Worm (Caenorhabditis elegans) whole organism, midembryonic: ENCODE data around the gene srw-102.

ENCODE experiments used
- T22C8.4 ChIP-seq: fragments of 200-800 bp; sonication (Bioruptor generic); IDR thresholded peaks from 2 replicates; pipeline ENCODE4 v1.3.6; 2022; ENCODE audit warnings: missing genetic modification characterization, missing compliant biosample characterization
- cog-1 ChIP-seq: sonication (generic microtip); optimal IDR thresholded peaks from 2 replicates; lab custom pipeline; 2016; ENCODE audit warnings: missing genetic modification characterization, missing compliant biosample characterization
- flt-1 ChIP-seq: fragments of 200-800 bp; sonication (Bioruptor generic); IDR thresholded peaks from 2 replicates; pipeline ENCODE4 v1.3.6; 2022; ENCODE audit warnings: missing genetic modification characterization, missing compliant biosample characterization
- klf-2 ChIP-seq: fragments of 200-800 bp; sonication (Bioruptor generic); conservative IDR thresholded peaks from 2 replicates; pipeline ENCODE4 v1.3.6; 2022; ENCODE audit warnings: missing genetic modification reagents, missing genetic modification characterization, missing compliant biosample characterization
- med-1 ChIP-seq: sonication (generic microtip); optimal IDR thresholded peaks from 2 replicates; lab custom pipeline; 2017; ENCODE audit warnings: missing genetic modification characterization, mild to moderate bottlenecking, missing compliant biosample characterization, antibody characterized with exemption, missing genetic modification reagents; ENCODE audit not compliant: insufficient read depth
- ref-1 ChIP-seq: fragments of 200-800 bp; sonication (Bioruptor generic); conservative IDR thresholded peaks from 2 replicates; pipeline ENCODE4 v1.3.6; 2022; ENCODE audit warnings: missing genetic modification reagents, missing genetic modification characterization, missing compliant biosample characterization
- tab-1 ChIP-seq: fragments of 200-800 bp; sonication (Bioruptor generic); IDR thresholded peaks from 2 replicates; pipeline ENCODE4 v1.3.6; 2022; ENCODE audit warnings: missing genetic modification characterization, missing compliant biosample characterization
- ztf-23 ChIP-seq: fragments of 200-800 bp; sonication (Bioruptor generic); IDR thresholded peaks from 2 replicates; pipeline ENCODE4 v1.3.6; 2022; ENCODE audit warnings: missing genetic modification reagents, missing genetic modification characterization, missing compliant biosample characterization
- ztf-29 ChIP-seq: fragments of 200-800 bp; sonication (Bioruptor generic); IDR thresholded peaks from 2 replicates; pipeline ENCODE4 v1.3.6; 2022; ENCODE audit warnings: missing genetic modification reagents, missing genetic modification characterization, missing compliant biosample characterization

The srw-102 gene

DNA sequence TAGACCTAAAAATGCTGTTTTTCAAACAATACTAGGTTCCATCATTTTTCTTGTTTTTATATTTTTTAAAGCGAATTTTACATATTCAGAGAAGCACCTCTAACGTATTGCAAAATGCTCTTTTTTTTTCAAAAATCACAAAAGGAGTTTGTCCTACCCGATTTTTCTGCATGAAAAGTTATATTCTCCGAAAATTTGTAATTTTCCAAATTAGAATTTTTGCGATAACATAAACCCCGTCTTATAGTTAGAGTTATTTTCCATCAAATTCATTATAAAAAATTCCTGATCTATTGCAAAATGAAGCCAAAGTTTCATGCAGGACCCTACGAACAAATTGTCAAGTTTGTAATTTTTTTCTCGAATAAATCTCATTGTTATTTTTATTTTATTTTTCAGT, 11.6 kb upstream of the srw-102 start, which contains the start of gene srw-99:
TSS of gene srw-99 (plus strand) at position 301 of the 400 bp plus-strand sequence.
- TF ChIP-seq med-1 (no peak), cog-1 (no peak), ztf-29 (GFP tag; lab: Robert Waterston, UW) (no peak), flt-1 (no peak), klf-2 (GFP tag; lab: Robert Waterston, UW) (no peak), ref-1 (GFP tag; lab: Robert Waterston, UW) (no peak)

DNA sequence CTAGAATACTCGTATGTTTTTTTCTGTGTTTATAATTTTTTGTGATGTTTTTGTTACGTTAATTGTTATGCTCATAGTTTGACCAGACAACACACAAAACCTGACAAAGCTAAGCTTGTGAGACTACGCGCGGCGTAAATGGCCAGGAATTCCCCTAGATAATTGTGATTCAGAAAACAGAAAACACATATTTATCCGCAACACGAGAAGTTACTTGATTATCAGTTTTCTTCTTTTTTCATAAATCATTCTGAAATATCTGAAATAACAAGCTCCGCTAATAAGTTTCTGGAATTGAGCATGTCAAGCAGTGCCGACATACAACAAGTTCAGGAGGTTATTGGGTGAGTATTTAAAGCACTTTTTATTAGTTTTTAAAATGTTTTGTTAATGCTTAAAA, 9.1 kb upstream of the srw-102 start, which contains the start of gene srw-100:
TSS of gene srw-100 (plus strand) at position 301 of the 400 bp plus-strand sequence.
- no peak for TF ChIP-seq med-1
- no peak for TF ChIP-seq klf-2 (GFP tag; lab: Robert Waterston, UW)
- TF ChIP-seq flt-1 = no peak
- TF ChIP-seq ztf-23 = no peak
- TF ChIP-seq ztf-29 (GFP tag; lab: Robert Waterston, UW) = no peak
- TF ChIP-seq T22C8.4 (GFP tag; lab: Robert Waterston, UW) = no peak
- no peak for TF ChIP-seq tab-1 (GFP tag; lab: Robert Waterston, UW)
- no peak for TF ChIP-seq ref-1 (GFP tag; lab: Robert Waterston, UW)
- TF ChIP-seq cog-1 = no peak

DNA sequence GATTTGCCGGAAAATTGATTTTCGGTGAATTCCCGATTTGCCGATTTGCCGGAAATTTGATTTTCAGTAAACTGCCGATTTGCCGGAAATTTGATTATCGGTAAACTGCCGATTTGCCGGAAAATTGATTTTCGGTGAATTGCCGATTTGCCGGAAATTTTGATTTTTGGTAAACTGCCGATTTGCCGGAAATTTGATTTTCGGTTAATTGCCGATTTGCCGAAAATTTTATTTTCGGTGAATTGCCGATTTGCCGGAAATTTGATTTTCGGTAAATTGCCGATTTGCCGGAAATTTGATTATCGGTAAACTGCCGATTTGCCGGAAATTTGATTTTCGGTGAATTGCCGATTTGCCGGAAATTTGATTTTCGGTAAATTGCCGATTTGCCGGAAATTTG, 7.6 kb upstream of the srw-102 start:
- TF ChIP-seq ztf-23 = peak; percentile 37; the same call in 1 of the 2 replicates

DNA sequence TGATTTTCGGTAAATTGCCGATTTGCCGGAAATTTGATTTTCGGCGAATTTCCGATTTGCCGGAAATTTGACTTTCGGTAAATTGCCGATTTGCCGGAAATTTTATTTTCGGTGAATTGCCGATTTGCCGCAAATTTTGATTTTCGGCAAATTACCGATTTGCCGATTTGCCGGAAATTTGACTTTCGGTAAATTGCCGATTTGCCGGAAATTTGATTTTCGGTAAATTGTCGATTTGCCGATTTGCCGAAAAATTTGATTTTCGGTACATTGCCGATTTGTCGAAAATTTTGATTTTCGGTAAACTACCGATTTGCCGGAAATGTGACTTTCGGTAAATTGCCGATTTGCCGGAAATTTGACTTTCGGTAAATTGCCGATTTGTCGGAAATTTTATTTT, 6.3 kb upstream of the srw-102 start:
- peak; percentile 29; the same call in 1 of the 2 replicates for TF ChIP-seq T22C8.4 (GFP tag; lab: Robert Waterston, UW)
- peak; percentile 57 for TF ChIP-seq flt-1
- TF ChIP-seq ref-1 (GFP tag; lab: Robert Waterston, UW) = peak; percentile 47; the same call in 1 of the 2 replicates
- TF ChIP-seq tab-1 (GFP tag; lab: Robert Waterston, UW) = peak; percentile 81
- TF ChIP-seq ztf-23 = peak; percentile 84
- TF ChIP-seq klf-2 (GFP tag; lab: Robert Waterston, UW) = peak; percentile 86

DNA sequence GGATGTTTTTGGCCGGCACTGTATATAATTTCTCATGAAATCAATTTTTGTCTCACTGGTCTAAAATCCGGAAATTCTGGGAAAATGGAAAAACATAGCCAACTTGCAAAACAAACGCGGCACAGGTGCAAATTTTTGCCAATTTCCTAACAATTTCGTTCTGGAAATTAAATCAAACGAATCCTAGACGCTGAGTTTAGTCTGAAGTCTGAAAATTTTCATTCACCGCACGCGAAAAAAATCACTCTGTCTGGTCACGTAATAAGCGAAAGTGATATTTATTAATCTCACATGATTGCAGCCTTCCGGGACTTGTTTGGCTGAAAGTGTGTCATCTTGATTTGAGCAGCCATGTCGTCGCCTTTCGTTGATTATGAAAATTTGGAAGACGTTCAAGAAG, 3.1 kb upstream of the srw-102 start, which contains the start of gene srw-103:
TSS of gene srw-103 (plus strand) at position 301 of the 400 bp plus-strand sequence.
- TF ChIP-seq flt-1 (no peak), med-1 (no peak), tab-1 (GFP tag; lab: Robert Waterston, UW) (no peak), T22C8.4 (GFP tag; lab: Robert Waterston, UW) (no peak), ztf-23 (no peak), ztf-29 (GFP tag; lab: Robert Waterston, UW) (no peak), cog-1 (no peak)

- TF ChIP-seq ztf-29 (GFP tag; lab: Robert Waterston, UW) (no peak), klf-2 (GFP tag; lab: Robert Waterston, UW) (no peak), flt-1 (no peak)
Measured at ce11 chrV:1718232-1718631, 1.8 kb upstream of the srw-102 start.

- no peak for TF ChIP-seq klf-2 (GFP tag; lab: Robert Waterston, UW)
- no peak for TF ChIP-seq T22C8.4 (GFP tag; lab: Robert Waterston, UW)
- TF ChIP-seq ztf-23 = no peak
- TF ChIP-seq ref-1 (GFP tag; lab: Robert Waterston, UW) = no peak
- TF ChIP-seq cog-1 = no peak
- TF ChIP-seq med-1 = no peak
- no peak for TF ChIP-seq flt-1
- no peak for TF ChIP-seq ztf-29 (GFP tag; lab: Robert Waterston, UW)
- TF ChIP-seq tab-1 (GFP tag; lab: Robert Waterston, UW) = no peak
Measured at ce11 chrV:1721966-1722365, 1.9 kb downstream of the srw-102 start, which contains the start of gene srw-101. TSS of gene srw-101 (plus strand) at chrV:1722266.

DNA sequence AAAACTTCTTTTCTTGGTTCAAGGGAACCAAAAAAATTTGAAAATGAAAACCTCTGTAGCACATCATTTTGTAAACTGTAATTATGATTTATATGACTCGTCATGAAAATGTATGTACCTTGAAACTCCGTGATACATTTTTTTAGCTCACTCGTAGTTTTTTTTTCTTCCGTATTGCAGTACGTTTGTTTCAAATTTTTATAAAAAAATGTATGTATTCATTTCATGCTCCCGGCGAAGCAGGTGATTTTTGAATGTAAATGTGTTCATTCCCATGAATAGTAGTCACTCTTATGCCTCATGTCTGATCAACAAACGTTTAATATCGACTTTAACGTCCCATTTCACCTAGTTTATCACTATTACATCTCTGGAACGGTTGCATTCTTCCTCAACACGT, 5.3 kb downstream of the srw-102 start, which contains the start of gene sri-27:
TSS of gene sri-27 (plus strand) at position 301 of the 400 bp plus-strand sequence.
- TF ChIP-seq klf-2 (GFP tag; lab: Robert Waterston, UW) (no peak), med-1 (no peak), tab-1 (GFP tag; lab: Robert Waterston, UW) (no peak), ztf-23 (no peak), T22C8.4 (GFP tag; lab: Robert Waterston, UW) (no peak), flt-1 (no peak), ref-1 (GFP tag; lab: Robert Waterston, UW) (no peak), ztf-29 (GFP tag; lab: Robert Waterston, UW) (no peak), cog-1 (no peak)

DNA sequence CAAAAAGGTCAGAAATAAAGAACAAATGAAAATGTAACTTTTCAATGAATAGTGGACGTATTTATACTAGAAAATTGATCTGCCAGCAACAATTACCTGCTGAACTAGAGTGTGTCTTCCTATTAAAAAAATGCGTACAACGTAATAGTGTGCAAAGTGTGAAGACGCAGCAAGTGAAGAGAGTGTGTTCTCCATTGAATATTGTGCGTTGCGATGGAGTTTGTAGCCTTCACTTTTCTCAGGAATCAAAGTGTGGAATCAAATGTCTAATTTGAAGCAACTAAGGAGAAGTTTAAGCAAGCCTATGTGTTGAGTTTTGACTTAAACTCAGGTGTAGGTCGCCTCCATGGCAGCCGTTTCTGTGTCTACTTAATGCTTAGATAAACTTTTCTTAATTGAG, 11.9 kb downstream of the srw-102 start, which contains the start of gene gst-21:
TSS of gene gst-21 (minus strand) at position 101 of the 400 bp plus-strand sequence.
- TF ChIP-seq klf-2 (GFP tag; lab: Robert Waterston, UW) (no peak), tab-1 (GFP tag; lab: Robert Waterston, UW) (no peak), T22C8.4 (GFP tag; lab: Robert Waterston, UW) (no peak), ztf-23 (no peak), flt-1 (no peak), med-1 (no peak), cog-1 (no peak), ztf-29 (GFP tag; lab: Robert Waterston, UW) (no peak), ref-1 (GFP tag; lab: Robert Waterston, UW) (no peak)

ce11 chrV:1734569-1734968, 14.5 kb downstream of the srw-102 start, which contains the start of gene str-160:
TSS of gene str-160 (plus strand) at chrV:1734869.
- no peak for TF ChIP-seq ztf-29 (GFP tag; lab: Robert Waterston, UW)
- TF ChIP-seq T22C8.4 (GFP tag; lab: Robert Waterston, UW) = no peak
- TF ChIP-seq ref-1 (GFP tag; lab: Robert Waterston, UW) = no peak

DNA sequence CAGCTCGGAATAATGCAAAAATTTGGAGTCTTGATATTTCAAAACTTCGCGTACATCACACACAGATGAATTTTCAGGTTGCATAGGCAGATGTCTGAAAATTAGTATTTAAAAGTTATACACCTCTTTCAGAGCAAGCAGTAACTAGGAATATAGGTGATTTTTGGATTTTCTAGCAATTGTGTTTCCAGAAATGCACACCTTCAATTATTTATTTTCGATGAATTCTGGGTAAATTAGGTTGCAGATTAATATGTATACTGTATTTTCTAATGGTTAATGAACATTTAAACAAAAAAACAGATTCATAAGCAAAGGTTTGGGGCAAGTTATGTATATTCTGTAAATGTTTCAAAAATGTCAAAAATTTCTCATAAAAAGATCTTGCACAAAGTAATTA, 21.0 kb downstream of the srw-102 start, which contains the start of gene srab-25:
TSS of gene srab-25 (minus strand) at position 101 of the 400 bp plus-strand sequence.
- TF ChIP-seq med-1 = no peak
- TF ChIP-seq T22C8.4 (GFP tag; lab: Robert Waterston, UW) = no peak
- TF ChIP-seq tab-1 (GFP tag; lab: Robert Waterston, UW) = no peak
- no peak for TF ChIP-seq flt-1
- TF ChIP-seq klf-2 (GFP tag; lab: Robert Waterston, UW) = no peak
- TF ChIP-seq ztf-23 = no peak
- TF ChIP-seq cog-1 = no peak
- TF ChIP-seq ref-1 (GFP tag; lab: Robert Waterston, UW) = no peak
- no peak for TF ChIP-seq ztf-29 (GFP tag; lab: Robert Waterston, UW)
